Worm (Caenorhabditis elegans) whole organism, L1 larva: ENCODE results near the gene C01B10.6.

Source experiments
- C04F5.9 ChIP-seq: sonication (generic microtip); optimal IDR thresholded peaks from 2 replicates; lab custom pipeline; 2016; ENCODE audit warnings: missing genetic modification characterization, missing compliant biosample characterization
- C16A3.4 ChIP-seq: fragments of 150-350 bp; optimal IDR thresholded peaks from 2 replicates; lab custom pipeline; 2014; ENCODE audit warnings: missing biosample characterization, missing genetic modification characterization
- C34B4.2 ChIP-seq: sonication (generic microtip); optimal IDR thresholded peaks from 2 replicates; lab custom pipeline; 2017; ENCODE audit warnings: mild to moderate bottlenecking, missing genetic modification characterization, missing compliant biosample characterization
- F16B12.6 ChIP-seq: fragments of 150-350 bp; optimal IDR thresholded peaks from 2 replicates; lab custom pipeline; 2014; ENCODE audit warnings: missing biosample characterization, missing genetic modification characterization
- aly-2 ChIP-seq: fragments of 150-350 bp; optimal IDR thresholded peaks from 2 replicates; lab custom pipeline; 2014; ENCODE audit warnings: missing biosample characterization, missing genetic modification characterization
- ama-1 ChIP-seq: fragments of 150-350 bp; optimal IDR thresholded peaks from 2 replicates; lab custom pipeline; 2014
- ceh-63 ChIP-seq: fragments of 200-800 bp; sonication (Bioruptor generic); optimal IDR thresholded peaks from 2 replicates; lab custom pipeline; 2018; ENCODE audit warnings: mild to moderate bottlenecking, missing genetic modification characterization, missing compliant biosample characterization
- ceh-82 ChIP-seq, 3 experiments: fragments of 150-350 bp in 1 of 3; sonication (generic microtip) in 2 of 3; optimal IDR thresholded peaks; 2 replicates each; lab custom pipeline; 2014 to 2017; ENCODE audit warnings: missing biosample characterization in 3 of 3, missing genetic modification characterization in 3 of 3
- ceh-90 ChIP-seq: sonication (generic microtip); optimal IDR thresholded peaks from 2 replicates; lab custom pipeline; 2016; ENCODE audit warnings: missing genetic modification characterization, missing compliant biosample characterization
- dpl-1 ChIP-seq, 3 experiments: fragments of 150-350 bp in 2 of 3; sonication (generic microtip) in 1 of 3; optimal IDR thresholded peaks; 2 replicates each; lab custom pipeline; 2014 to 2017; ENCODE audit warnings: missing biosample characterization in 3 of 3, missing genetic modification characterization in 3 of 3, missing genetic modification reagents in 3 of 3
- dsc-1 ChIP-seq: sonication (generic microtip); optimal IDR thresholded peaks from 2 replicates; lab custom pipeline; 2016; ENCODE audit warnings: mild to moderate bottlenecking, missing genetic modification characterization, missing compliant biosample characterization
- efl-3 ChIP-seq: fragments of 200-800 bp; sonication (Bioruptor generic); optimal IDR thresholded peaks from 2 replicates; lab custom pipeline; 2018; ENCODE audit warnings: mild to moderate bottlenecking, missing genetic modification characterization, missing compliant biosample characterization
- egl-27 ChIP-seq, 2 experiments: fragments of 150-350 bp in 1 of 2; sonication (generic microtip); optimal IDR thresholded peaks; 3 replicates each; lab custom pipeline; 2017 to 2018; ENCODE audit warnings: missing biosample characterization in 2 of 2, missing genetic modification characterization in 2 of 2, missing genetic modification reagents in 2 of 2
- elt-2 ChIP-seq: sonication (generic microtip); optimal IDR thresholded peaks from 2 replicates; lab custom pipeline; 2016; ENCODE audit warnings: missing genetic modification characterization, mild to moderate bottlenecking, inconsistent platforms, missing compliant biosample characterization, missing genetic modification reagents
- elt-3 ChIP-seq, 6 experiments: fragments of 150-350 bp in 1 of 6; sonication (generic microtip); optimal IDR thresholded peaks; 2 replicates each; lab custom pipeline; 2017 to 2018; ENCODE audit warnings: missing biosample characterization in 6 of 6, missing genetic modification characterization in 6 of 6, inconsistent platforms in 1 of 6
- ets-5 ChIP-seq: fragments of 200-800 bp; sonication (Bioruptor generic); IDR thresholded peaks from 2 replicates; pipeline ENCODE4 v1.3.6; 2022; ENCODE audit warnings: missing genetic modification characterization, missing compliant biosample characterization
- fkh-10 ChIP-seq: sonication (generic microtip); optimal IDR thresholded peaks from 2 replicates; lab custom pipeline; 2017; ENCODE audit warnings: missing biosample characterization, missing genetic modification reagents, missing genetic modification characterization
- grh-1 ChIP-seq: fragments of 200-800 bp; sonication (Bioruptor generic); IDR thresholded peaks from 2 replicates; pipeline ENCODE4 v1.3.6; 2022; ENCODE audit warnings: missing genetic modification reagents, missing genetic modification characterization, missing compliant biosample characterization
- hlh-17 ChIP-seq: fragments of 200-800 bp; sonication (Bioruptor generic); optimal IDR thresholded peaks from 2 replicates; lab custom pipeline; 2018; ENCODE audit warnings: missing genetic modification characterization, mild to moderate bottlenecking, missing compliant biosample characterization, moderate library complexity, borderline replicate concordance
- hlh-4 ChIP-seq: sonication (generic microtip); optimal IDR thresholded peaks from 2 replicates; lab custom pipeline; 2016; ENCODE audit warnings: mild to moderate bottlenecking, missing genetic modification characterization, missing compliant biosample characterization
- jun-1 ChIP-seq: fragments of 150-350 bp; optimal IDR thresholded peaks from 2 replicates; lab custom pipeline; 2014; ENCODE audit warnings: missing biosample characterization, missing genetic modification reagents, missing genetic modification characterization
- lin-13 ChIP-seq: fragments of 150-350 bp; optimal IDR thresholded peaks from 2 replicates; lab custom pipeline; 2014; ENCODE audit warnings: missing biosample characterization, missing genetic modification reagents, missing genetic modification characterization
- lin-14 ChIP-seq: fragments of 200-800 bp; sonication (Bioruptor generic); optimal IDR thresholded peaks from 2 replicates; lab custom pipeline; 2018; ENCODE audit warnings: mild to moderate bottlenecking, missing genetic modification characterization, moderate library complexity, missing compliant biosample characterization
- lin-15B ChIP-seq: fragments of 150-350 bp; sonication (generic microtip); optimal IDR thresholded peaks from 3 replicates; lab custom pipeline; 2014; ENCODE audit warnings: missing biosample characterization, missing genetic modification characterization
- lin-39 ChIP-seq: fragments of 150-350 bp; optimal IDR thresholded peaks from 2 replicates; lab custom pipeline; 2014; ENCODE audit warnings: missing biosample characterization, missing genetic modification reagents, missing genetic modification characterization
- mab-9 ChIP-seq: fragments of 200-800 bp; sonication (Bioruptor generic); IDR thresholded peaks from 2 replicates; pipeline ENCODE4 v1.3.6; 2022; ENCODE audit warnings: missing genetic modification reagents, missing genetic modification characterization, missing compliant biosample characterization
- mef-2 ChIP-seq: fragments of 150-350 bp; optimal IDR thresholded peaks from 2 replicates; lab custom pipeline; 2014; ENCODE audit warnings: missing biosample characterization, missing genetic modification characterization
- nhr-12 ChIP-seq: sonication (generic microtip); optimal IDR thresholded peaks from 2 replicates; lab custom pipeline; 2017; ENCODE audit warnings: missing biosample characterization, missing genetic modification characterization
- nhr-20 ChIP-seq: sonication (generic microtip); optimal IDR thresholded peaks from 2 replicates; lab custom pipeline; 2016; ENCODE audit warnings: mild to moderate bottlenecking, missing genetic modification characterization, missing compliant biosample characterization
- nhr-237 ChIP-seq: fragments of 150-350 bp; optimal IDR thresholded peaks from 2 replicates; lab custom pipeline; 2014; ENCODE audit warnings: missing biosample characterization, missing genetic modification characterization
- nhr-47 ChIP-seq: sonication (generic microtip); optimal IDR thresholded peaks from 2 replicates; lab custom pipeline; 2016; ENCODE audit warnings: mild to moderate bottlenecking, missing genetic modification characterization, moderate library complexity, missing compliant biosample characterization
- nhr-76 ChIP-seq: sonication (generic microtip); optimal IDR thresholded peaks from 2 replicates; lab custom pipeline; 2017; ENCODE audit warnings: missing biosample characterization, missing genetic modification characterization
- nhr-84 ChIP-seq: sonication (generic microtip); optimal IDR thresholded peaks from 2 replicates; lab custom pipeline; 2017; ENCODE audit warnings: missing biosample characterization, missing genetic modification characterization
- nhr-90 ChIP-seq: sonication (generic microtip); optimal IDR thresholded peaks from 2 replicates; lab custom pipeline; 2016; ENCODE audit warnings: mild to moderate bottlenecking, missing genetic modification characterization, missing compliant biosample characterization; ENCODE audit not compliant: poor library complexity
- pag-3 ChIP-seq: sonication (generic microtip); optimal IDR thresholded peaks from 2 replicates; lab custom pipeline; 2017; ENCODE audit warnings: missing genetic modification characterization, mild to moderate bottlenecking, missing compliant biosample characterization, antibody characterized with exemption, borderline replicate concordance; ENCODE audit not compliant: insufficient read depth
- pqm-1 ChIP-seq: sonication (generic microtip); optimal IDR thresholded peaks from 3 replicates; lab custom pipeline; 2017; ENCODE audit warnings: missing biosample characterization, missing genetic modification characterization
- rnt-1 ChIP-seq: sonication (generic microtip); optimal IDR thresholded peaks from 2 replicates; lab custom pipeline; 2016; ENCODE audit warnings: mild to moderate bottlenecking, missing genetic modification characterization, moderate library complexity, missing compliant biosample characterization
- snpc-4 ChIP-seq: fragments of 150-350 bp; optimal IDR thresholded peaks from 2 replicates; lab custom pipeline; 2014; ENCODE audit warnings: missing biosample characterization, missing genetic modification characterization
- sox-4 ChIP-seq: sonication (generic microtip); optimal IDR thresholded peaks from 2 replicates; lab custom pipeline; 2016; ENCODE audit warnings: missing genetic modification characterization, missing compliant biosample characterization
- sptf-1 ChIP-seq: fragments of 150-350 bp; optimal IDR thresholded peaks from 2 replicates; lab custom pipeline; 2014; ENCODE audit warnings: missing biosample characterization, missing genetic modification characterization
- sup-37 ChIP-seq: fragments of 200-800 bp; sonication (Bioruptor generic); optimal IDR thresholded peaks from 2 replicates; lab custom pipeline; 2018; ENCODE audit warnings: mild to moderate bottlenecking, missing genetic modification characterization, missing compliant biosample characterization
- tlp-1 ChIP-seq: fragments of 150-350 bp; optimal IDR thresholded peaks from 2 replicates; lab custom pipeline; 2014; ENCODE audit warnings: missing biosample characterization, missing genetic modification characterization
- unc-62 ChIP-seq: fragments of 150-350 bp; optimal IDR thresholded peaks from 2 replicates; lab custom pipeline; 2014; ENCODE audit warnings: missing biosample characterization, missing genetic modification reagents, missing genetic modification characterization
- unc-86 ChIP-seq: sonication (generic microtip); optimal IDR thresholded peaks from 2 replicates; lab custom pipeline; 2016; ENCODE audit warnings: missing genetic modification characterization, missing compliant biosample characterization
- zag-1 ChIP-seq: fragments of 150-350 bp; optimal IDR thresholded peaks from 2 replicates; lab custom pipeline; 2014; ENCODE audit warnings: missing biosample characterization, missing genetic modification characterization
- ztf-11 ChIP-seq, 2 experiments: sonication (generic microtip); optimal IDR thresholded peaks; 2 replicates each; lab custom pipeline; 2016 to 2017; ENCODE audit warnings: missing genetic modification characterization in 2 of 2, missing biosample characterization in 1 of 2, missing compliant biosample characterization in 1 of 2

Gene C01B10.6

DNA sequence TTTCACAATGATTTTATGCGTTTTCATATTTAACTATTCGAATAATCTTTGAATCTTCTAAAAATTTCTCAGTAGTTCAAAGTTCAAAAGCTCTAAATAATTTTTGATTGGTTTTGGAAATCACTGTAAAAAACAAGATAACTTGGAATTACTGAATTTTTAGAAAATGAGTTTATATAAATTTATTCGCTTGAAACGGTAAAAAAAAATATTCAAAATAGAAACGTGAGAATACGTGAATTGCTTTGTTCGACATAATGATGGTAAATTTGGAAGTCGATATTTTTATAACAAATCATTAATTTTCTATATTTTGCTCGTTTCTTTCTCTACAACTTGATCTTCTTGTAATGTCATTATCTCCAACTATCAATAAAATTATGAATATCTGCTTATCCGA is 16.6 kb upstream of the C01B10.6 start, which contains the start of gene C01B10.44:
C01B10.44 (plus strand) TSS at position 301 of the 400 bp plus-strand sequence.
- TF ChIP-seq ceh-82 (tag; optimal IDR thresholded peaks at IDR 0.05; lab: Kevin White, UChicago), result no peak
- TF ChIP-seq lin-39, result no peak
- no peak for TF ChIP-seq mef-2 (tag; lab: Kevin White, UChicago)
- no peak for TF ChIP-seq tlp-1
- no peak for TF ChIP-seq lin-15B
- no peak for TF ChIP-seq ztf-11 (tag; optimal IDR thresholded peaks at IDR 0.05; lab: Kevin White, UChicago)
- TF ChIP-seq zag-1, result no peak
- TF ChIP-seq ama-1 (lab: Kevin White, UChicago), result no peak
- TF ChIP-seq egl-27 (tag; optimal IDR thresholded peaks at IDR 0.05; lab: Kevin White, UChicago), result no peak
- no peak for TF ChIP-seq efl-3
- TF ChIP-seq sup-37, result no peak
- TF ChIP-seq sox-4 (tag; lab: Kevin White, UChicago), result no peak
- TF ChIP-seq pqm-1, result no peak
- no peak for TF ChIP-seq sptf-1
- TF ChIP-seq F16B12.6 (tag; lab: Kevin White, UChicago), result no peak
- no peak for TF ChIP-seq lin-14
- no peak for TF ChIP-seq jun-1 (tag; lab: Kevin White, UChicago)
- TF ChIP-seq pag-3 (tag; lab: Kevin White, UChicago), result no peak
- TF ChIP-seq nhr-90 (tag; lab: Kevin White, UChicago), result no peak
- TF ChIP-seq, all 84 proteins: peak for 0

DNA sequence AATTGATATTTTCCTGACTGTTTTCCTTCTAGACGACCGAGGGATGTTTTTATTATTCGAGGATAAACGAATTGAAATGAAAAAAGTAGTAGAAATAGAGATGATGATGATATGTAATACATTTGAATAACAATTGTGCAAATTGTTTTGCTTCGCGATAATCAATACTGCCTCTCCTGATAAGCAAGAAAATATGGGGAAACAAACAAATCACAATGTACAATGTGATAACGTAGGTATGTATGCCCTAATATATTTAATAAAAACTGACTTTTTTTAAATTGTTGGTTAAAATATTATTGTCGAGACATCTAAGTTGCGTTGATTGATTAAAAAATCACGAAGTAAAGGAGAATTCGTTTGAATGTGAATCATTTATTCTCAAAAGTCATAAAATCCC is 12.2 kb upstream of the C01B10.6 start, which contains the start of gene cest-5.2:
cest-5.2 (minus strand) TSS at position 128 of the 400 bp plus-strand sequence.
- TF ChIP-seq nhr-90 (tag; lab: Kevin White, UChicago) (peak; percentile 9), rnt-1 (tag; lab: Kevin White, UChicago) (no peak), elt-2 (tag; lab: Kevin White, UChicago) (peak; percentile 51)

DNA sequence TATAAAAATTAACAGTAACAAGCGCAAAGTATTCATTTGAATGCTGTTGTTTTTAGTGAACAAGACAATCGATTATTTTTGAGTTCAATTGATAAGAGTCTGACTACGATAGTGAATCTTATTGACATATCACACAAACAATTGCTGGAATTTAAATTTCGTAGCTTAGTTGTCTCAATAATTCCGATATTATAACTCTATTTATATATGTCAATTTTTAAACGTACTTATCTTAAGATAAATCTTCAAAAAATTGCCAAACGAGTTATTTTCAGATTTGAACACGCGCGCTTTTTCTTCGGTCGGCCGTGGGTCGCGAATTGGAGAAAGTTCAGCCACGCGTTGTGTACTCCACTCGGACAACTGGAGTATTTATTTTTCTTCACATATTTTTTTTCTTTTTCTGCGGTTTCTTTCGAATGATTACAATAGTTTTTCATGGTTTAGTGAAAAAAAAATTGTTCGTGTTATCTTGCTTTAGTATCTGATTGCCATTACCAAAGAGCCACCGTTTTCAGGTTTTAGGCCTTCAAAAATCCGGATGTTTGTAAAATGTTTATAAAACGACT is 8.2 kb upstream of the C01B10.6 start, which contains the start of the genes cest-5.1 and C01B10.9:
cest-5.1 (minus strand) TSS at position 51 of the 569 bp plus-strand sequence.
C01B10.9 (plus strand) TSS at position 519 of the 569 bp plus-strand sequence.
- TF ChIP-seq grh-1, result peak; percentile 57; the same call in 1 of the 2 replicates
- TF ChIP-seq rnt-1 (tag; lab: Kevin White, UChicago), result peak; percentile 98
- TF ChIP-seq ets-5, result no peak
- peak; percentile 91 for TF ChIP-seq nhr-90 (tag; lab: Kevin White, UChicago)
- no peak for TF ChIP-seq sptf-1
- no peak for TF ChIP-seq C34B4.2 (tag; lab: Kevin White, UChicago)
- peak; percentile 90 to 95 (median 94) for TF ChIP-seq dpl-1 (GFP tag; optimal IDR thresholded peaks at IDR 0.05; lab: Kevin White, UChicago)
- peak; percentile 67; the same call in 1 of the 2 replicates for TF ChIP-seq mab-9 (GFP tag; lab: Robert Waterston, UW)
- no peak for TF ChIP-seq hlh-17 (GFP tag; lab: Kevin White, UChicago)
- peak; percentile 78 for TF ChIP-seq unc-86 (tag; lab: Kevin White, UChicago)
- TF ChIP-seq aly-2, result no peak
- TF ChIP-seq efl-3, result no peak
- TF ChIP-seq nhr-12 (tag; lab: Kevin White, UChicago), result no peak
- peak; percentile 80 for TF ChIP-seq nhr-20 (tag; lab: Kevin White, UChicago)
- TF ChIP-seq zag-1, result no peak
- TF ChIP-seq nhr-76, result no peak
- TF ChIP-seq C16A3.4, result peak; percentile 66
- TF ChIP-seq sox-4 (tag; lab: Kevin White, UChicago), result peak; percentile 86
- peak; percentile 48 to 79 (median 61) for TF ChIP-seq ceh-82 (tag; optimal IDR thresholded peaks at IDR 0.05; lab: Kevin White, UChicago)
- no peak for TF ChIP-seq ceh-63
- TF ChIP-seq dsc-1 (tag; lab: Kevin White, UChicago), result peak; percentile 88
- TF ChIP-seq ceh-90 (tag; lab: Kevin White, UChicago), result peak; percentile 93
- no peak for TF ChIP-seq ama-1 (lab: Kevin White, UChicago)
- peak in 1 of 6 experiments; percentile 46 for TF ChIP-seq elt-3 (tag; optimal IDR thresholded peaks at IDR 0.05; lab: Kevin White, UChicago)
- peak; percentile 28 for TF ChIP-seq hlh-4 (tag; lab: Kevin White, UChicago)
- peak; percentile 93 for TF ChIP-seq nhr-47 (tag; lab: Kevin White, UChicago)
- TF ChIP-seq F16B12.6 (tag; lab: Kevin White, UChicago), result no peak
- peak; percentile 42 for TF ChIP-seq lin-13 (GFP tag; lab: Kevin White, UChicago)
- TF ChIP-seq ztf-11 (tag; optimal IDR thresholded peaks at IDR 0.05; lab: Kevin White, UChicago), result peak in 1 of 2 experiments; percentile 90
- no peak for TF ChIP-seq nhr-237 (tag; lab: Kevin White, UChicago)
- TF ChIP-seq fkh-10 (GFP tag; lab: Kevin White, UChicago), result no peak
- TF ChIP-seq snpc-4, result peak; percentile 53
- peak; percentile 86 for TF ChIP-seq C04F5.9 (tag; lab: Kevin White, UChicago)
- TF ChIP-seq unc-62 (GFP tag; lab: Kevin White, UChicago), result no peak
- TF ChIP-seq mef-2 (tag; lab: Kevin White, UChicago), result no peak
- no peak for TF ChIP-seq nhr-84
